Worm (Caenorhabditis elegans): ENCODE data around the gene str-182.

DNA sequence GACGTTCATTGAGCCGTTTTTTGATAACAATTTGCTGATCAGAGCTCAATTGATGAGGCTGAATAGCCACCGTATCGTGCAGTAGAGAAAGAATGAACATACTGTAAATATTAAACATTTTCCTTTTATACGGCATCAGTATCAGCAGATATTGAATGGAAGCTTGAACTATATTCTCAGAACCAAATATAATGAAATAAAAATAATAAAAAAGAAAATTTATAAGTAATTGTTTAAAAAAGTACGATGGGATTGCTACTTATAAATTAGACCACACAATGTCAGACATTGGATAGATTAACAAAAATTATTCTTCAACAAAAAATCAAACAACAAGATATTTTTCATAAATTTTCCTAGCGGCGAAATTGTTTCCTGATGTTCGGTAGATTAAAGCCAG lies 26.7 kb downstream of the str-182 start, which contains the start of gene rpc-25:
- TF ChIP-seq nhr-12 (tag; optimal IDR thresholded peaks at IDR 0.05) (no peak), unc-39 (tag; optimal IDR thresholded peaks at IDR 0.05) (no peak), jun-1 (tag; optimal IDR thresholded peaks at IDR 0.05) (no peak)
